Fruit fly (Drosophila melanogaster): Measurements from ENCODE around the gene CG5001.

Gene CG5001

dm6 chr2L:1214465-1214864 lies 28.9 kb downstream of the CG5001 start (continued):
- TF ChIP-seq CG8388 (GFP tag; optimal IDR thresholded peaks at IDR 0.05) (peak; percentile 41), prd (optimal IDR thresholded peaks at IDR 0.05) (no peak), prd (GFP tag; IDR thresholded peaks at IDR 0.05) (peak; percentile 76), Elba2 (GFP tag; optimal IDR thresholded peaks at IDR 0.05) (no peak), Dad (GFP tag; optimal IDR thresholded peaks at IDR 0.05) (no peak), CG6654 (GFP tag; optimal IDR thresholded peaks at IDR 0.05) (no peak), E2f1 (GFP tag; IDR thresholded peaks at IDR 0.05) (peak; percentile 50; the same call in 1 of the 2 replicates), CG16863 (GFP tag; optimal IDR thresholded peaks at IDR 0.05) (no peak), CG17385 (GFP tag; optimal IDR thresholded peaks at IDR 0.05) (peak; percentile 39), CG9727 (GFP tag; optimal IDR thresholded peaks at IDR 0.05) (peak; percentile 6), CG13287 (GFP tag; IDR thresholded peaks at IDR 0.05; ENCODE audit: partially characterized antibody) (no peak), Atf3 (GFP tag; optimal IDR thresholded peaks at IDR 0.05) (no peak), CG10366 (GFP tag; IDR thresholded peaks at IDR 0.05) (peak; percentile 46; the same call in 1 of the 2 replicates), Ada2b (GFP tag; IDR thresholded peaks at IDR 0.05) (peak; percentile 61), abd-A (tag; optimal IDR thresholded peaks at IDR 0.05) (no peak), Med (GFP tag) (peak; percentile 65), lov (optimal IDR thresholded peaks at IDR 0.05) (no peak), lov (GFP tag; IDR thresholded peaks at IDR 0.05) (no peak), sisA (GFP tag; IDR thresholded peaks at IDR 0.05) (peak; percentile 53), Dip2 (GFP tag; IDR thresholded peaks at IDR 0.05) (no peak), Adf1 (GFP tag; IDR thresholded peaks at IDR 0.05) (no peak), CG4424 (GFP tag; optimal IDR thresholded peaks at IDR 0.05) (peak; percentile 40), CG8765 (GFP tag; IDR thresholded peaks at IDR 0.05) (0 out of 2 replicates have a peak, but pooled peaks have one; percentile 28), CG15011 (GFP tag; optimal IDR thresholded peaks at IDR 0.05) (no peak), Fer3 (tag; optimal IDR thresholded peaks at IDR 0.05) (peak; percentile 36), CG9932 (GFP tag; IDR thresholded peaks at IDR 0.05) (0 out of 2 replicates have a peak, but pooled peaks have one; percentile 14), CG15601 (tag; optimal IDR thresholded peaks at IDR 0.05) (no peak), CG10431 (GFP tag; optimal IDR thresholded peaks at IDR 0.05) (no peak), CG11085 (GFP tag; IDR thresholded peaks at IDR 0.05) (no peak), CG8924 (tag; optimal IDR thresholded peaks at IDR 0.05) (peak; percentile 36), danr (GFP tag; IDR thresholded peaks at IDR 0.05) (no peak), CG14710 (tag; optimal IDR thresholded peaks at IDR 0.05) (peak; percentile 11), ato (GFP tag; IDR thresholded peaks at IDR 0.05; ENCODE audit: partially characterized antibody) (no peak), lilli (GFP tag; optimal IDR thresholded peaks at IDR 0.05) (peak; percentile 28), stc (GFP tag; IDR thresholded peaks at IDR 0.05) (peak; percentile 18; the same call in 1 of the 2 replicates), CG7987 (GFP tag; optimal IDR thresholded peaks at IDR 0.05) (no peak), slp2 (GFP tag; optimal IDR thresholded peaks at IDR 0.05) (no peak), CG5245 (GFP tag; optimal IDR thresholded peaks at IDR 0.05) (no peak), CG2116 (GFP tag; optimal IDR thresholded peaks at IDR 0.05) (no peak), CG4820 (GFP tag; optimal IDR thresholded peaks at IDR 0.05) (peak; percentile 31), CG1602 (GFP tag; optimal IDR thresholded peaks at IDR 0.05) (peak; percentile 32), CG14667 (GFP tag; IDR thresholded peaks at IDR 0.05) (peak; percentile 39), jing (GFP tag; optimal IDR thresholded peaks at IDR 0.05) (no peak), hkb (optimal IDR thresholded peaks at IDR 0.05) (no peak), hkb (GFP tag; IDR thresholded peaks at IDR 0.05) (peak; percentile 70), CG3407 (GFP tag; optimal IDR thresholded peaks at IDR 0.05) (peak; percentile 16), bbx (GFP tag; IDR thresholded peaks at IDR 0.05; ENCODE audit: partially characterized antibody) (no peak), Atf-2 (GFP tag; optimal IDR thresholded peaks at IDR 0.05) (no peak), slbo (GFP tag; IDR thresholded peaks at IDR 0.05) (peak; percentile 67), Blimp-1 (GFP tag; optimal IDR thresholded peaks at IDR 0.05) (peak; percentile 53), CG16779 (GFP tag; IDR thresholded peaks at IDR 0.05) (no peak), HLH3B (GFP tag; IDR thresholded peaks at IDR 0.05) (peak; percentile 72), phol (tag; optimal IDR thresholded peaks at IDR 0.05) (peak; percentile 49)

Data from whole organism, embryonic.